Fruit fly (Drosophila melanogaster): Measurements from ENCODE around the gene Plod.

The Plod gene

DNA sequence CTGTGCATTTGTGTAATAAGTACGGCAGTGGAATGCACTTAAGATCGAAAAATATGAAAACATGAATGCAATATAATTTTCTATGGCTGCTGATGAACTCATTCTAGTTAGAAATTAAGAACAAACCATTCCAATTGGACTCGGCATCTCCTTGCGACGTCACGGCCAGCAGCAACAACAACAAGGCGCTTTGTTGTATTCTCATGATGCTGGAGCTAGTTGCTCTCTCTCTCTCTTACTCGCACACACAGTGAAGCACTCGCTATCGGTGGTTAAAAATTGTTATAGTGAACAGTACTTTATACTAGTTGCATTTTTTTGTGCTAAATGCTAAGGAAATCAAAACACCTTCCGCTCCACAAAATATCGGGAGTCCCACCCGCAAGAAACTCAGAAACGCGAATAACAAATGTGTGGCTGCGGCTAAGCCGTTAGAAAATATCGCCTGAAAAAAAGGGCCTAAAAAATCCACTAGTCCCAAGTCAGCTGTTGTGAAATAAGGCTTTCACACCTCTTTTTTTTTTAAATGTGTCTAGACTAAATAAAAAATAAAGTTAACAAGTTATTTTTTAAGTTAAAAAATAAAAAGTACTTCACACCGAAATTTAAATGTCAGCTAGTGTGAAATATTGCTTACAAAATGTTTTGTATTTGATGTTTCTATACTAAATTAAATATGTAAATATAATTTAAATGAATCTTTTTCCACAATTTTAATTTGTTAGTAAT lies at the start of gene Plod:
Gene Plod, minus strand, starts transcription at position 409 of the 729 bp plus-strand sequence.
- TF ChIP-seq noc (tag; optimal IDR thresholded peaks at IDR 0.05): peak; percentile 36

DNA sequence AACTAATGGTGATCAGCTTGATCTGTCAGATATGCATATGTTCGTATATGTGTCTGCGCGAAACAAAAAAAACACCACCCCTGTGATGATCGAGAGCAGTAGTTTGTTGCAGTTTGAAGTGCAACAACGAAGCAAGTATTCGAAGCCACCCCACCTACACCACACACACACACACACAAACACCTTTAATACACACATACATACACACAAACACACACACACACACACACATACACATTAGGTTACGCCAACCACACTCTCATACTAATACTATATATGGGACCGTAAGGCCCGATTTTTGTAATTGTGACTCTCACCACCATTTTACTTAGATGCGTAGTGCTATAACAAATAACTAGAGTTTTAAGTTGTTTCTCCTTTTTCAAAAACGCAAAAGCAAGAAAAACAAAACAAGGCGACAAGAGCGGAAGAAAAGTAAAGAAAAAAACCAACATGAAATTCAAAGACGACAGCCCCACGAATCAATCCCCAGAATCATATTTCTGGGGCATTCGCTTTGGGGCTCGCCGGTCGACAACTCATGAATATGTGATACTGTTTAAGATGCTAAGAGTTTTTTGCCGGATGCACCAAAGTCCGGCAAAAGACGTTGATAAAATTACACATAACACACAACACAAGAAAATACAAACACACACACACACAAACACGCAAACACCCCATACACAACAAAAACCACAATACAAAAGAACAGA lies 48.8 kb upstream of the Plod start:
- no peak for TF ChIP-seq noc (tag; optimal IDR thresholded peaks at IDR 0.05)

DNA sequence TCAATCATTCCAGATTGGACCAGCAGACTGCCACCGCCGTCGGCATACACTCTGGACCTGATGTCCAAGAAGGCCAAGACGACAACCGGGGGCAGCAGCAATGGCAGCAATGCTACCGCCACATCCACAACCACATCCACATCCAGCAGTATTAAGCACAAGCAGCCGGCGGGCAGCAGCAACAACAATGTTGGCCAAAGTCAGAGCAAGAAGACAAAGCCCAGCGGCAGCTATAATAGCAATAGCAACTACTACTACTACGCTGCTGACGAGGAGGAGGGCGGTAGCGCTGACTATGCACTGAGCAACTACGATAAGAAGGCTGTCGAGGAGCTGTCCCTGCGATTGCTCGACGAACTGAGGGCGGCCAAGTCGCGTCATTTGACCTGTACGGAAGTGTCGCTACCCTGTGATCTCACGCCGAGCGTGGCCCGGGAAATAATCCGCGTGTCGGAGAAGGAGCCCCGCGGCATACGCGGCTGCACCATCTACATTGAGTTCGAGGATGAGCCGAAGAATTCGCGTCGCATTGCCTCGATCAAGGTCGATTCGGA lies 48.0 kb upstream of the Plod start:
- no peak for TF ChIP-seq noc (tag; optimal IDR thresholded peaks at IDR 0.05)

DNA sequence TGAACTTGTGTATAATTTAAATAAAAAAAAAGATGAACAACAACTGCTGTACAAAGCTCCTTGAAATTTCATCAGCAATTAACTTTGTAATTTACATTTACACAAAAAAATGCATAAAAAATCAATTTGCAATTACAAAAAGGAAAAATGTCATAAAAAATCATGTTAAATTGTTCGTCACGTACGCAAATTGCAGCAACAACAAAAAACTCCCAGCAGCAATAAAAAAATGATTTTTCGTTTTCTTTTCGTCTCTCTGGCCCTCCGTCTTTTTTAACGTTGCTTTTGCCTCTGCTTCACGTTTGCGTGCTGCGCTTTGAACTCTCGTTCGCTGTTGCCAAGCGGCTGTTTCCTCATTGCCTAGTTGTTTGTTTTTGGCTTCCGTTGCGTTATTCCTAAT lies 47.3 kb upstream of the Plod start:
- TF ChIP-seq noc (tag; optimal IDR thresholded peaks at IDR 0.05): no peak

DNA sequence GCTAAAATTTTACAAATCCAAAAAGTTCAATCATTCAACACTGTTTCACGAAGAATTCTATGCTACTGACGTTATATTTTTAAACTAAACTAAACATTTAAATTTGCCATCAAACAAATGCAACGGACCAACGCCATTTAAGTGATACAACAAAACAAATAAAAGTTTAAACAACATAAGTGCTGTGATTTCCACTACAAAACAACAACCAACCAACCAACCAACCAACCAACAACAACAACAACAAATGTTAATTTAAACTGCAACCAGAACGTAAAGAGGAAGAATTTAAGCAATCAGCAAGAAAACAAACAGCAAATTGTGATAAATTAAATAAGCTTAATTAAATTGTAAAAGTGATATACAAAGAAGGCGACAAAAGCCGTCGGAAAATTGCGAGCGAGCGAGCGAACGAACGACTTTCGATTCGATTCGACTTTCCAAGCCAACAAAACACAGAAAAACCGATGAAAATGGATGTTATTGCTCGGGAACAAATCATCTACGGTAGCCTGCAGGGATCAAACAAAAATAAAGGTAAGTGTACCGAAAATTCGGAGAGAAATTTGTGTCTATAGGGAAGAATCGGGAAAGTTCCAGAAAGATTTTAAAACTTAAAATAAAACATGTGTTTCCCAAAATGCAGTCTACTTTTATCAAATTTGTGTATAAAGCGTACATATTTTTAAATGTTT lies 46.8 kb upstream of the Plod start:
- no peak for TF ChIP-seq noc (tag; optimal IDR thresholded peaks at IDR 0.05)

DNA sequence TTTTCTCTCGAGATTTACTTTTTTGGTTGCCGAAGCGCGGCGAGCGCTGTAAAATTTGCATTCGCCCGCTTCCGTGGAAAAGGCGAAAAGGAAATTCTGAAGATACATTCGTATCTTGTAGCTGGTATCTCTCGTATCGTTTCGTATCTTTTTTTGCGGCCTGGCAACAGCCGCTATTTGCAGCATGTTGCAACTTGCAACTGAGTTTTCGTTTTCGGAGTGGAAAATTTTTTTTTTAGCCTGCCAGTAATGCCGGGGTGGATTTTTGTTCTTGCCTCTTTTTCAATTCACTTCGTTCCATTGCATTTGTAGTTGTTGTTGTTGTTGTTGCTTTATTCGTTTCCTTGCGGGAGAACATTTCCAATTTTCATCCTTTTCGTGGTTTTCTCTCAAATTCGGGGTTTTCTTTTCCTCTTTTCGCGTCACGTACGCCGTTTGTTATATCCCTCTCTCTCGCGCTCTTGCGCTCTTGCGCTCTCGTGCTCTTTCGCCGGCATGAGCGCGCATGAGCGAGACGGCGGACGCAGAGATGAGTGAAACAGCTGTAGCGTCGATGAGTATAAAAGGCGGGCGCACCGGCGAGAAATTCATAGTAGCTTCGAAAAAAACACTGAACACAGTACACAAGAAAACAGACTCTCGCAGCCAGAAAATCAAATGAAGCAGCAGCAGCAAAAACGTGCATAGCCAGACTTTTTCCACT lies 46.1 kb upstream of the Plod start, which contains the start of gene scyl:
Gene scyl, plus strand, starts transcription at position 587 of the 703 bp plus-strand sequence.
- peak; percentile 71 for TF ChIP-seq noc (tag; optimal IDR thresholded peaks at IDR 0.05)

DNA sequence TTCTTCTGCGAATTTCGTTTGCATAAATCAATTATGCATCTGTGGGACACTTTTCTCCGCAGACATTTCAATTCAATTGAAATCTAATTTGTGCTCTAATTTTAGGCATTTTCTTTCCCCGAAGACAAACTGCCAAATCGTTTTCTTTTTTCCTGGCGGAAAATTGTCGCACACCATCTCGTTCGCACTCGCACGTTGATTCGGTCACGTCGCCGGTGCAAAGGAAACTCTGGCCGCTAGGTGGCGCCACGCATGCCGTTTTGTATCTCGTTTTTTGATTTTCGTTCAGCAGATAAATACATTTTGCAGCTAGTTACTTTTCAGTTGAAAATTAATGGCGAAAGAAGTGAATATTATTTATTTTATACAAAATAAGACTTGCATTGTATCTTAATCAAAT lies 42.5 kb upstream of the Plod start:
- TF ChIP-seq noc (tag; optimal IDR thresholded peaks at IDR 0.05): no peak

DNA sequence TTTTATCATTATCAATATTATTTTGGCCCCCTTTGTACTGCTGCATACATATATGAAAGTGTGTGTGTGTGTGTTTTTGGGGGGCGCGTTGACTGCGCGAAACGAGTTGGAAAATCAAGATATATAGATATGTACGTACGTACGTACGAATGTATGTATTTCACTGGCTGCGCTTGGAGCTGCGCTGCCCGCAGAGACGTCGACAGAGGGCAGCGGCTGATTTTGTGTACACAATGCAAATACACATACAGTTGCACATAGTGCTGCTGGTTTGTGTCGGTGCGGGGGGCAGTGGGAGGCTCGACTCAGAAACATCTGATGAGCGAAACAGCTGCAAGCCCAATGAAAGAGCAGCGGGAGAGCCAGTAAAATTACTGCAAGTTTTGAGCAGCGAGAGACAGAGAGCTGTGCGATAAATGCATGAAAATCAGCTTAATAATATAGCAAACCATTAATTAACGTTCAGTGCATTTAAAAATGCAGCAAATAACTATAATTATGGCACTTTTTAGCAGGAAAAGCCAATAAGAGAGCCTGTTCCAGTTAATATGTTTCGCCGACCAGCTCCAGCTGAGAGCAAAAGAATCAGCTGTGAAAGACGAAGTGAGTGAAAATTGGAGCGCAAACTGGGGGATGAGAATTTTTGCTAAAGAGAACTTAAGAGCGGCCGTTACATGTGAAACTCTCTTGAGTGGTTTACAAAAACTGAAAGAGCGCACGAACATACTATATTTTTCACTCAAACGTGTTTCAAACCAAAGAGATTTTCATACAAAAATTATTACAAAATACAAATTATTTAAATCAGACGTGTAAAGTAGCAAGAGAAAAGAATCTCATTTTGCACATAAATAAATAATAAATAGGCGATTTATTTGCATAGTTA lies 41.8 kb upstream of the Plod start:
- TF ChIP-seq noc (tag; optimal IDR thresholded peaks at IDR 0.05): peak; percentile 1

DNA sequence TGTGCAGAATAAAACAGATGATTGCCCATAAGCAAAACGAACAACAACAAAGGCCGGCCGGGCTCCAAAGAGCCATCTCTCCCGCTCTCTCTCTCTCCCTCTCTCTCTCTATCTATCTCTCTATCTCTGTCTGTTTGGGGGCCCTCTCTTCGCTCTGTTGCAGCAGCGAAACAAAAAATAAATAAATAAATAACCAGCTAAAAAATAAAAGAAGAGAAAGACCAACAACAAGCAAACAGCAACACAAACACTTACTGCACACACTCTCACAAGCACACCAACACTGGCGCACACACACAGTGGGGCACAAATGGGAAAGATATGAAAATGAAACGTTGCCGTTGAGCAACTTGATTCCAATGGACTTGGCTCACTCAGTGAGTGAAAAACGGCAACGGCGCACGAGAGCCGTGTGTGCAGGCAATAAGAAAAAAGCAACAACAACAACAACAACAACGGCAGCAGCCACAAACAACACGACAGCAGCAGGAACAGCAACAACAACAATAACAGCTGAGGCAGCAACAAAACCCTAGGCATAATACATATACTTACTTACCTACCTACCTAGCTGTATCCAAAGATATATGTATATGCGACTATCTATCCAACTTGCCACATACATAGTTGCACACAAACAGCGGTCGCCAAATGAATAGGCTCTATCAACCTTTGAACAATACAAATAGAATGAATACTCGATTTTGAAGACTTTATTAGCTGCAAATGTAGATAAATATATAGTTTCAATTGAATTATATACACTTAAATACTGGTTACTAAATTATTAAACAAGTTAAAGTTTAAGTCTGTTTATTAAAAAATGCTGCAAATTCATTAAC lies 40.5 kb upstream of the Plod start:
- no peak for TF ChIP-seq noc (tag; optimal IDR thresholded peaks at IDR 0.05)

DNA sequence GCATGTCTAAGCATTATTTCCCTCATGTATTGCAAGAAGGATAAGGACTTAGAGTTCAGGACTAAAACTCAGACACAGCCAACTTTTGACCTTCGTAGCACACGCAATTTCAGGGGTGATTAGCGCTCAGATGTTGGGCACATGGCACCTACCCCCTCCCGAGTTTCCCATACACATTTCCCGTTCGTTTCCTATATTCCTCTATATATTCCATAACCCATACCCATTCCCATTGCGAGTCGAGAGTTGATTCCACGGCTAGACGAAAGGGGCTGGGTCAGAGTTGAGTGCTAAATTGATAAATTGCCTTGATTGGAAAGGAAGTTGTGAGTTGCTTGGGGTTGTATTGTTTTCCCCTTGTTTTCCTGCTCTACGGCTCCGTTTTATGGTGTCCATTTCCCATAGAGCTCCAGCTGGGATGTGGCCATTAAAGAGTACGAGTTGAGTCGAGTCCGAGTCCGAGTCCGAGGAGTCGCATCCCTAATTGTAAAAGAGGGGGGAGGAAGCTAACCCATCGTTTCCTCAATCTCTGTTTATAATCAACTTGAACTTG lies 38.3 kb upstream of the Plod start:
- TF ChIP-seq noc (tag; optimal IDR thresholded peaks at IDR 0.05): no peak

DNA sequence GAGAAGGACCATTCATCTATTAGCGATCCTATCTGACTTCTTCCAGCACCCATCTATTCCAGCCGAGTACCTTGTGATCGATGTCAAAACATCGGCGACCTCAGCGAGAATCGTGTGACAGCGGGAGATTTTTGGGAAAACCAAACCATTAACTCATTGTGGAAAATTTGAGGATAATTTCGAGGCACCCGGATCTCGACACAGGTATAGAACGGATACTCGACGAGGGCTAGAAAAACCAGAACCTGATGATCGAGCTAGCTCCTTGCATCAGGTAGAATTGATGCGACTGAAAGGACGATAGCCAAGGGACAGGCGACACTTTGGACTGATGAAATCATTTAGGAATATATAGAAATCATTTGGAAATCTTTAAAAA lies 37.5 kb upstream of the Plod start:
- no peak for TF ChIP-seq noc (tag; optimal IDR thresholded peaks at IDR 0.05)

DNA sequence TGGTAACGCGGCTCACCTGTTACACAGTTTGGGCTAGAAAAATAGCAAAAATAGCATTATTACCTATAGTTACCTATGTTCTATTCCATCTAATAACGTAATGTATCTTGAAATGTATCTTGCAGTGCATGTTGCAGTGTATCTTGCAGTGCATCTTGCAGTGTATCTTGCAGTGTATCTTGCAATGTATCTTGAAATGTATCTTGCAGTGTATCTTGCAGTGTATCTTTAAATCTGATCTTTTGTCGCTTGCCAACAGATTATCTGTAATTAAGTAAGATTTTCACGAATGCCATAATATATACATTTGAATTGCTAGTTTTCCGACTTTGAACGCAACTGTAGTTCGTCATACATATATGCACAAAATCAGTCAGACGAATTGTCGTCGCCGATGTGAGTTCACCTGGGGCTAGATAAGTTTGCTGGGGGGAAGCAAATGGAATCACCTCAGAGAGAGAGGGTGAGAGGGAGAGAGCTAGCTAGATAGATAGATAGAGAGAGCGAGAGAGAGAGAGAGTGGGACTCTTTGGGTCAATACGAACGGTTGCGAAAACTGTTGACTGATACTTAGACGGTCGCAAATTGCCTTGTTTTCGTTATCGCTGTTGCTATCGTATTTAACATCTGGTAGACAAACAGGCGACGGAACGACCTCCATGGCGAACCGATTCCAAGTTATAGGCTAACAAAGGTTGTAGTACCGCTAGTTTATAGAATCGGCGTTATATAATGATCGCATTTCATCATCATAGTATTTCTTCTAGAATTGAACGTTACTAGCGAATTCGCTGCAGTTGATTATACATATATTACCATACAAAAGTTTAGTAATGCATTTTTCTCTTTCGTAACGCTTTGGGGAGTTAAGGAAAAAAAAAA lies 36.8 kb upstream of the Plod start:
- TF ChIP-seq noc (tag; optimal IDR thresholded peaks at IDR 0.05): no peak

DNA sequence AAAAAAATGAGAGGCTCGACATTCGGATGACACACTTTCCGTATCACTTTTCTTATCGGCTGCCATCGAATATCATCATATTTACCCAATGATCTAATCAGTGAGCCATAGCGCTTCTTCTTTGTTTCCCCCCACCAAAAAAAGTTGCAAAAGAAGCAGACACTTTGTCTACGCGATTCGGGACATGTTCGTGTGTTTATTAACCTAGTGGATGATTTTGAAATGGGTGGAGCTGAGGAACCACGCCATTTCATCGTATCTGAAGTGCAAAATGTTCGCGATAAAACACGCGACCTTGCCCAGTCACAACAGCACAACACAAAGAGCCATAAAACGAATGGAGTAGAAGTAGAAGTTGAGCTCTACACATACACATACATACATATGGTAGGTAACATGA lies 36.1 kb upstream of the Plod start:
- TF ChIP-seq noc (tag; optimal IDR thresholded peaks at IDR 0.05): no peak

Data from whole organism, larva.